Worm (Caenorhabditis elegans): ENCODE measurements around the gene pha-4.

pha-4 gene

DNA sequence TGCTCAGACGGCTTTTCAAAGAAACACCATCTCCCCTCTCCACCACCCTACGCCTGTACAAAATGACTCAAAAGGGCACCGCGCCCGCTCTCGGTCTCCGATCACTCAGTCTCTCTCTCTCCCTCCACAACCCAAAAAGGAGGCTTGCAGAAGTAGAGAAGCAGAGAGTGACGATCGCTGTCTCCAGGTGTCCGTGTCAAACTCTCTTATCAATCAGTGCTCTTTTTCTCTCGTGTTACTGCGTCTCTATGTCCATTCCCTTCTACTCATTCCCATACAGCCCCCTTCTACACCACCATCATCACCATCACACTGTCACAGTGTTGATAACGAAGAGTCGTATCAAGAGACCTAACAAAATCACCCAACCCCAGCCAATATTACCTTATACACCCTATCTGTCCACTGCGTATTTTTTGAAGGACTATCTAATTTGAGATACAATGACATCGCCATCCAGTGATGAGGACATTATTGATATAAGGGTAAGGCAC lies at the start of gene pha-4:
Gene pha-4, plus strand, starts transcription at position 444 of the 494 bp plus-strand sequence.
- TF ChIP-seq crh-2 (tag; optimal IDR thresholded peaks at IDR 0.05) = peak; percentile 44
- TF ChIP-seq F13H6.1 (tag; optimal IDR thresholded peaks at IDR 0.05) = peak; percentile 2
- TF ChIP-seq egl-27 (tag; optimal IDR thresholded peaks at IDR 0.05) = no peak
- TF ChIP-seq ZK546.5 (tag; optimal IDR thresholded peaks at IDR 0.05) = no peak
- no peak for TF ChIP-seq nhr-77 (tag; optimal IDR thresholded peaks at IDR 0.05)
- TF ChIP-seq fos-1 (tag; optimal IDR thresholded peaks at IDR 0.05) = peak; percentile 97
- no peak for TF ChIP-seq mbf-1 (tag; optimal IDR thresholded peaks at IDR 0.05)
- peak; percentile 14 for TF ChIP-seq gmeb-1 (tag; optimal IDR thresholded peaks at IDR 0.05)
- TF ChIP-seq nhr-23 (tag; optimal IDR thresholded peaks at IDR 0.05) = no peak
- TF ChIP-seq nhr-129 (tag; optimal IDR thresholded peaks at IDR 0.05) = peak; percentile 22
- no peak for TF ChIP-seq alr-1 (tag; optimal IDR thresholded peaks at IDR 0.05)
- peak; percentile 26 for TF ChIP-seq sma-9 (GFP tag; optimal IDR thresholded peaks at IDR 0.05)
- no peak for TF ChIP-seq sma-9 (tag; optimal IDR thresholded peaks at IDR 0.05)
- TF ChIP-seq R02D3.7 (tag; optimal IDR thresholded peaks at IDR 0.05) = no peak

DNA sequence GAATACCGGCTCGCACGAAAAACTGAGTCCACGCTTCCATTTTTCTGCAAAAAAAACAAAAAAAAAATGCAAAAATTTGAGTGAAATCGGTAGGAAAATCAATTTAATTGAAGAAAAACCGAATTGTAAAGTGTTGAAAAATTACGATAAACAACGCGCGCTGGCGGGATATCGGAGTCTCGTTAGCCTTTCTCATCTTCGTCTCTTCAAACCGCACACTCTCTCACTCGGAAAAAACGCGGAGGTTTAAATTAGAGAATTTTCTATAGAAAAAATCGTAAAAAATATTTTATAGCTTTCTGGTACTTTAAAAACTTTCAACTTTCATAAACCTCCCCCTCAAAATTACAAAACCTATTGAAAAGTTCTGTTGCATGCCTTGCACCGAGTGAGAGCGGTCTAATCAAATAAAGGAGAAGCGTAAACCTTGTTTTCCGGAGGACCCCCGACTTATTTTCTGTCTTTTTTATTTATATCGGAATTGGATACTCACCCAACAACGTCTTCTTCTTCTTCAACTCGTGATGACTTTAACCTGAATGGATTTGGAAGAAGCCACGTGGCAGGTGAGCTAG lies 48.8 kb upstream of the pha-4 start, which contains the start of the genes F53F8.5 and F53F8.6:
Gene F53F8.5, minus strand, starts transcription at position 52 of the 575 bp plus-strand sequence.
Gene F53F8.6, plus strand, starts transcription at position 230 of the 575 bp plus-strand sequence.
- no peak for TF ChIP-seq nhr-237 (tag; optimal IDR thresholded peaks at IDR 0.05)
- peak; percentile 24 for TF ChIP-seq sma-3 (GFP tag; optimal IDR thresholded peaks at IDR 0.05)
- TF ChIP-seq dmd-4 (tag; optimal IDR thresholded peaks at IDR 0.05) = no peak
- TF ChIP-seq gmeb-1 (tag; optimal IDR thresholded peaks at IDR 0.05) = peak; percentile 94
- TF ChIP-seq nhr-25 (tag; optimal IDR thresholded peaks at IDR 0.05) = no peak
- no peak for TF ChIP-seq alr-1 (tag; optimal IDR thresholded peaks at IDR 0.05)
- TF ChIP-seq nhr-10 (tag; optimal IDR thresholded peaks at IDR 0.05) = no peak
- no peak for TF ChIP-seq zag-1 (tag; optimal IDR thresholded peaks at IDR 0.05)
- peak; percentile 34 to 73 for TF ChIP-seq lsy-2 (tag; optimal IDR thresholded peaks at IDR 0.05)
- TF ChIP-seq lin-39 (tag; optimal IDR thresholded peaks at IDR 0.05) = no peak
- TF ChIP-seq sem-4 (tag; optimal IDR thresholded peaks at IDR 0.05) = no peak
- TF ChIP-seq Y55F3AM.14 (GFP tag; optimal IDR thresholded peaks at IDR 0.05) = no peak
- peak; percentile 69 for TF ChIP-seq C34F6.9 (tag; optimal IDR thresholded peaks at IDR 0.05)
- TF ChIP-seq mab-5 (tag; optimal IDR thresholded peaks at IDR 0.05) = peak; percentile 27
- no peak for TF ChIP-seq unc-62 (GFP tag; optimal IDR thresholded peaks at IDR 0.05)
- TF ChIP-seq fos-1 (tag; optimal IDR thresholded peaks at IDR 0.05) = no peak
- no peak for TF ChIP-seq elt-3 (tag; optimal IDR thresholded peaks at IDR 0.05)
- no peak for TF ChIP-seq nhr-12 (tag; optimal IDR thresholded peaks at IDR 0.05)
- no peak for TF ChIP-seq elt-1 (tag; optimal IDR thresholded peaks at IDR 0.05)
- peak; percentile 64 for TF ChIP-seq snpc-4 (tag; optimal IDR thresholded peaks at IDR 0.05)
- TF ChIP-seq ceh-82 (tag; optimal IDR thresholded peaks at IDR 0.05) = no peak
- no peak for TF ChIP-seq unc-39 (tag; optimal IDR thresholded peaks at IDR 0.05)
- TF ChIP-seq ZK546.5 (tag; optimal IDR thresholded peaks at IDR 0.05) = no peak
- no peak for TF ChIP-seq blmp-1 (tag; optimal IDR thresholded peaks at IDR 0.05; ENCODE audit: insufficient read depth)
- peak; percentile 9 for TF ChIP-seq nhr-129 (tag; optimal IDR thresholded peaks at IDR 0.05)
- peak; percentile 70 for TF ChIP-seq unc-55 (GFP tag; optimal IDR thresholded peaks at IDR 0.05)
- no peak for TF ChIP-seq egl-27 (tag; optimal IDR thresholded peaks at IDR 0.05)
- TF ChIP-seq crh-2 (tag; optimal IDR thresholded peaks at IDR 0.05) = peak; percentile 55
- no peak for TF ChIP-seq mdl-1 (tag; optimal IDR thresholded peaks at IDR 0.05)
- no peak for TF ChIP-seq nhr-77 (tag; optimal IDR thresholded peaks at IDR 0.05)
- peak; percentile 18 for TF ChIP-seq F13H6.1 (tag; optimal IDR thresholded peaks at IDR 0.05)
- TF ChIP-seq ceh-16 (tag; optimal IDR thresholded peaks at IDR 0.05) = no peak
- no peak for TF ChIP-seq nhr-21 (tag; optimal IDR thresholded peaks at IDR 0.05)
- no peak for TF ChIP-seq ztf-1 (GFP tag; conservative IDR thresholded peaks at IDR 0.05)
- TF ChIP-seq peb-1 (tag; optimal IDR thresholded peaks at IDR 0.05) = no peak
- TF ChIP-seq sma-9 (GFP tag; optimal IDR thresholded peaks at IDR 0.05) = peak; percentile 36
- no peak for TF ChIP-seq sma-9 (tag; optimal IDR thresholded peaks at IDR 0.05)
- no peak for TF ChIP-seq nhr-6 (tag; optimal IDR thresholded peaks at IDR 0.05)
- no peak for TF ChIP-seq ama-1 (optimal IDR thresholded peaks at IDR 0.05)
- no peak for TF ChIP-seq ztf-11 (tag; optimal IDR thresholded peaks at IDR 0.05)
- TF ChIP-seq R02D3.7 (tag; optimal IDR thresholded peaks at IDR 0.05) = no peak
- TF ChIP-seq nhr-11 (tag; optimal IDR thresholded peaks at IDR 0.05) = no peak
- TF ChIP-seq mbf-1 (tag; optimal IDR thresholded peaks at IDR 0.05) = no peak
- TF ChIP-seq aly-2 (tag; optimal IDR thresholded peaks at IDR 0.05) = no peak
- TF ChIP-seq lin-11 (tag; optimal IDR thresholded peaks at IDR 0.05) = no peak
- peak; percentile 21 for TF ChIP-seq lin-13 (GFP tag; optimal IDR thresholded peaks at IDR 0.05)

Data from whole organism, L2 larva.